Worm (Caenorhabditis elegans) whole organism, L3 larva: ENCODE data around the gene T24A6.7.

Experiments used
- ama-1 ChIP-seq: fragments of 150-350 bp; optimal IDR thresholded peaks from 2 replicates; lab custom pipeline; 2018
- lin-39 ChIP-seq: fragments of 150-350 bp; optimal IDR thresholded peaks from 2 replicates; lab custom pipeline; 2018; ENCODE audit warnings: missing biosample characterization, missing genetic modification reagents, missing genetic modification characterization
- nhr-12 ChIP-seq: fragments of 150-350 bp; optimal IDR thresholded peaks from 2 replicates; lab custom pipeline; 2014; ENCODE audit warnings: missing biosample characterization, missing genetic modification characterization
- pha-4 ChIP-seq: fragments of 150-350 bp; optimal IDR thresholded peaks from 2 replicates; lab custom pipeline; 2014; ENCODE audit warnings: missing biosample characterization, missing genetic modification reagents, missing genetic modification characterization
- unc-62 ChIP-seq: fragments of 150-350 bp; sonication (generic microtip); optimal IDR thresholded peaks from 4 replicates; lab custom pipeline; 2014; ENCODE audit warnings: missing biosample characterization, missing genetic modification reagents, missing genetic modification characterization

DNA sequence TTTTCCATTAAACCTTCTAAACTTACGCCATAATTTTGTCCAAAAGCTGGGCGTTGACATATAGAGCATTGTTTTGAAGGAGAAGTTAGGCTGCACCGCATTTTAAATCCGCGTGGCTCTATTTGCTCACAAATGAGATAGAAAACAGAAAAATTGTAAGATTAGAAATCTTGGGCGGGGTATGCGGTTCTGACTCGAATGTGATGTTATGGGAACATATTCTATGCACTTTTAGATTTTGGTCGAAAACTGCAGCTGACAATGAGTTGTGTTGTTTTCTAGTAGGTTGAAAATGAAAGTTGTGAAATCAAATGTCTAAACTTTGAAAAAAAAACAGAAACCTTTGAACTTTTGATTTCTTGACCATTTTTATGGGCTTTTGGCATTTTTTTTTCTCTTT lies 18.3 kb downstream of the T24A6.7 start, which contains the start of gene nhr-222:
- TF ChIP-seq nhr-12, result no peak
- TF ChIP-seq unc-62 (GFP tag; lab: Kevin White, UChicago), result no peak
- TF ChIP-seq lin-39 (tag; lab: Kevin White, UChicago), result no peak
- no peak for TF ChIP-seq ama-1 (lab: Kevin White, UChicago)
- no peak for TF ChIP-seq pha-4
